Worm (Caenorhabditis elegans) whole organism, L4 larva: ENCODE results near the gene D1054.5.
A peak's percentile ranks its signal among the peaks of the same experiment; 100 is the strongest.

Experiments used
- T20F7.1 ChIP-seq: fragments of 200-800 bp; sonication (Bioruptor generic); optimal IDR thresholded peaks from 2 replicates; lab custom pipeline; 2018; ENCODE audit warnings: mild to moderate bottlenecking, missing genetic modification characterization, missing compliant biosample characterization
- arid-1 ChIP-seq: fragments of 200-800 bp; sonication (Bioruptor generic); conservative IDR thresholded peaks from 2 replicates; pipeline ENCODE4 v1.3.6; 2022; ENCODE audit warnings: missing genetic modification reagents, missing genetic modification characterization, missing compliant biosample characterization
- ceh-20 ChIP-seq: fragments of 200-800 bp; sonication (Bioruptor generic); IDR thresholded peaks from 2 replicates; pipeline ENCODE4 v1.3.6; 2022; ENCODE audit warnings: missing genetic modification reagents, missing genetic modification characterization, missing compliant biosample characterization
- ceh-32 ChIP-seq: sonication (generic microtip); optimal IDR thresholded peaks from 2 replicates; lab custom pipeline; 2016; ENCODE audit warnings: mild to moderate bottlenecking, missing genetic modification characterization, missing compliant biosample characterization; ENCODE audit not compliant: poor library complexity
- cey-2 ChIP-seq: sonication (generic microtip); optimal IDR thresholded peaks from 3 replicates; lab custom pipeline; 2017; ENCODE audit warnings: missing genetic modification characterization, mild to moderate bottlenecking, missing compliant biosample characterization, antibody characterized with exemption, borderline replicate concordance; ENCODE audit not compliant: insufficient read depth
- daf-16 ChIP-seq, 3 experiments: sonication (generic microtip); optimal IDR thresholded peaks; 2 replicates each; lab custom pipeline; 2016 to 2017; ENCODE audit warnings: missing genetic modification characterization in 3 of 3, missing genetic modification reagents in 3 of 3, mild to moderate bottlenecking in 2 of 3, missing compliant biosample characterization in 2 of 3, missing biosample characterization in 1 of 3, moderate library complexity in 1 of 3
- dmd-6 ChIP-seq: fragments of 200-800 bp; sonication (Bioruptor generic); IDR thresholded peaks from 2 replicates; pipeline ENCODE4 v1.3.6; 2022; ENCODE audit warnings: missing genetic modification reagents, missing genetic modification characterization, missing compliant biosample characterization
- dve-1 ChIP-seq: sonication (generic microtip); optimal IDR thresholded peaks from 2 replicates; lab custom pipeline; 2017; ENCODE audit warnings: antibody characterized with exemption, mild to moderate bottlenecking, missing genetic modification characterization, missing compliant biosample characterization; ENCODE audit not compliant: insufficient read depth
- gei-8 ChIP-seq: fragments of 200-800 bp; sonication (Bioruptor generic); optimal IDR thresholded peaks from 2 replicates; lab custom pipeline; 2018; ENCODE audit warnings: mild to moderate bottlenecking, missing genetic modification characterization, missing compliant biosample characterization
- hif-1 ChIP-seq, 2 experiments: sonication (generic microtip); optimal IDR thresholded peaks; 2 replicates each; lab custom pipeline; 2016 to 2017; ENCODE audit warnings: missing compliant biosample characterization in 2 of 2, missing genetic modification characterization in 2 of 2, missing genetic modification reagents in 2 of 2, missing genotype in 2 of 2, mild to moderate bottlenecking in 1 of 2
- hlh-11 ChIP-seq: fragments of 200-800 bp; sonication (Bioruptor generic); optimal IDR thresholded peaks from 2 replicates; lab custom pipeline; 2018; ENCODE audit warnings: mild to moderate bottlenecking, missing genetic modification characterization, missing compliant biosample characterization
- hlh-30 ChIP-seq: sonication (generic microtip); optimal IDR thresholded peaks from 2 replicates; lab custom pipeline; 2017; ENCODE audit warnings: antibody characterized with exemption, mild to moderate bottlenecking, missing genetic modification characterization, missing compliant biosample characterization; ENCODE audit not compliant: insufficient read depth
- hmg-1.1 ChIP-seq: fragments of 200-800 bp; sonication (Bioruptor generic); IDR thresholded peaks from 2 replicates; pipeline ENCODE4 v1.3.6; 2022; ENCODE audit warnings: missing genetic modification reagents, missing genetic modification characterization, missing compliant biosample characterization
- lin-1 ChIP-seq: fragments of 200-800 bp; sonication (Bioruptor generic); IDR thresholded peaks from 2 replicates; pipeline ENCODE4 v1.3.6; 2022; ENCODE audit warnings: missing genetic modification reagents, missing genetic modification characterization, missing compliant biosample characterization
- lin-13 ChIP-seq: fragments of 150-350 bp; optimal IDR thresholded peaks from 2 replicates; lab custom pipeline; 2014; ENCODE audit warnings: missing biosample characterization, missing genetic modification reagents, missing genetic modification characterization
- lsy-2 ChIP-seq, 2 experiments: fragments of 150-350 bp in 1 of 2; sonication (generic microtip) in 1 of 2; optimal IDR thresholded peaks; 2 replicates each; lab custom pipeline; 2014 to 2017; ENCODE audit warnings: missing biosample characterization in 2 of 2, missing genetic modification characterization in 2 of 2
- madf-5 ChIP-seq, 2 experiments: fragments of 200-800 bp; sonication (Bioruptor generic); IDR thresholded peaks; 2 replicates each; pipeline ENCODE4 v1.3.6; 2022; ENCODE audit warnings: missing compliant biosample characterization in 2 of 2, missing genetic modification characterization in 2 of 2
- madf-9 ChIP-seq: fragments of 200-800 bp; sonication (Bioruptor generic); conservative IDR thresholded peaks from 2 replicates; pipeline ENCODE4 v1.3.6; 2022; ENCODE audit warnings: missing genetic modification reagents, missing genetic modification characterization, missing compliant biosample characterization
- mdl-1 ChIP-seq, 2 experiments: fragments of 150-350 bp in 1 of 2; sonication (generic microtip) in 1 of 2; optimal IDR thresholded peaks; 2 replicates each; lab custom pipeline; 2014 to 2017; ENCODE audit warnings: missing biosample characterization in 2 of 2, missing genetic modification characterization in 2 of 2
- mep-1 ChIP-seq: fragments of 150-350 bp; sonication (generic microtip); optimal IDR thresholded peaks from 3 replicates; lab custom pipeline; 2014; ENCODE audit warnings: missing biosample characterization, missing genetic modification characterization
- mes-2 ChIP-seq: sonication (generic microtip); optimal IDR thresholded peaks from 2 replicates; lab custom pipeline; 2016; ENCODE audit warnings: missing genotype, mild to moderate bottlenecking, missing genetic modification characterization, missing compliant biosample characterization; ENCODE audit not compliant: poor library complexity, severe bottlenecking
- mxl-2 ChIP-seq: fragments of 200-800 bp; sonication (Bioruptor generic); conservative IDR thresholded peaks from 2 replicates; pipeline ENCODE4 v1.3.6; 2022; ENCODE audit warnings: missing genetic modification reagents, missing genetic modification characterization, missing compliant biosample characterization
- mxl-3 ChIP-seq: fragments of 200-800 bp; sonication (Bioruptor generic); optimal IDR thresholded peaks from 2 replicates; lab custom pipeline; 2018; ENCODE audit warnings: mild to moderate bottlenecking, missing genetic modification characterization, missing compliant biosample characterization
- nhr-10 ChIP-seq: fragments of 150-350 bp; optimal IDR thresholded peaks from 2 replicates; lab custom pipeline; 2014; ENCODE audit warnings: missing biosample characterization, missing genetic modification characterization
- nhr-102 ChIP-seq: sonication (generic microtip); optimal IDR thresholded peaks from 2 replicates; lab custom pipeline; 2016; ENCODE audit warnings: mild to moderate bottlenecking, missing genetic modification characterization, moderate library complexity, missing compliant biosample characterization
- nhr-111 ChIP-seq: fragments of 200-800 bp; sonication (Bioruptor generic); optimal IDR thresholded peaks from 2 replicates; lab custom pipeline; 2018; ENCODE audit warnings: mild to moderate bottlenecking, missing genetic modification characterization, missing compliant biosample characterization
- nhr-25 ChIP-seq: sonication (generic microtip); optimal IDR thresholded peaks from 2 replicates; lab custom pipeline; 2017; ENCODE audit warnings: missing genetic modification characterization, mild to moderate bottlenecking, missing compliant biosample characterization, antibody characterized with exemption, moderate library complexity, borderline replicate concordance; ENCODE audit not compliant: insufficient read depth
- nhr-28 ChIP-seq: fragments of 150-350 bp; optimal IDR thresholded peaks from 2 replicates; lab custom pipeline; 2014; ENCODE audit warnings: missing biosample characterization, missing genetic modification characterization
- nhr-48 ChIP-seq: sonication (generic microtip); optimal IDR thresholded peaks from 2 replicates; lab custom pipeline; 2016; ENCODE audit warnings: mild to moderate bottlenecking, missing genetic modification characterization, missing compliant biosample characterization
- nhr-77 ChIP-seq: fragments of 150-350 bp; optimal IDR thresholded peaks from 2 replicates; lab custom pipeline; 2014; ENCODE audit warnings: missing biosample characterization, missing genetic modification characterization
- pha-4 ChIP-seq, 2 experiments: fragments of 150-350 bp in 1 of 2; fragments of 200-800 bp in 1 of 2; sonication (Bioruptor generic) in 1 of 2; IDR thresholded peaks in 1 of 2; optimal IDR thresholded peaks in 1 of 2; 2 replicates each; pipeline versions ENCODE4 v1.3.6 to Lab custom; 2014 to 2022; ENCODE audit warnings: missing genetic modification characterization in 2 of 2, missing genetic modification reagents in 2 of 2, missing biosample characterization in 1 of 2, missing compliant biosample characterization in 1 of 2
- php-3 ChIP-seq: fragments of 200-800 bp; sonication (Bioruptor generic); IDR thresholded peaks from 2 replicates; pipeline ENCODE4 v1.3.6; 2022; ENCODE audit warnings: missing genetic modification reagents, missing genetic modification characterization, missing compliant biosample characterization
- pqm-1 ChIP-seq: sonication (generic microtip); optimal IDR thresholded peaks from 2 replicates; lab custom pipeline; 2017; ENCODE audit warnings: missing biosample characterization, missing genetic modification characterization
- saeg-2 ChIP-seq: fragments of 200-800 bp; sonication (Bioruptor generic); IDR thresholded peaks from 2 replicates; pipeline ENCODE4 v1.3.6; 2022; ENCODE audit warnings: missing genetic modification reagents, missing genetic modification characterization, missing compliant biosample characterization
- unc-62 ChIP-seq, 3 experiments: fragments of 150-350 bp in 1 of 3; sonication (generic microtip); optimal IDR thresholded peaks in 2 of 3; peaks in 1 of 3; 1 replicate in 1 of 3; 2 replicates in 2 of 3; lab custom pipeline; 2014 to 2017; ENCODE audit warnings: missing biosample characterization in 3 of 3, missing genetic modification characterization in 3 of 3, missing genetic modification reagents in 3 of 3, missing genotype in 1 of 3
- zip-11 ChIP-seq: fragments of 200-800 bp; sonication (Bioruptor generic); IDR thresholded peaks from 2 replicates; pipeline ENCODE4 v1.3.6; 2022; ENCODE audit warnings: missing genetic modification characterization, missing compliant biosample characterization

The D1054.5 gene

DNA sequence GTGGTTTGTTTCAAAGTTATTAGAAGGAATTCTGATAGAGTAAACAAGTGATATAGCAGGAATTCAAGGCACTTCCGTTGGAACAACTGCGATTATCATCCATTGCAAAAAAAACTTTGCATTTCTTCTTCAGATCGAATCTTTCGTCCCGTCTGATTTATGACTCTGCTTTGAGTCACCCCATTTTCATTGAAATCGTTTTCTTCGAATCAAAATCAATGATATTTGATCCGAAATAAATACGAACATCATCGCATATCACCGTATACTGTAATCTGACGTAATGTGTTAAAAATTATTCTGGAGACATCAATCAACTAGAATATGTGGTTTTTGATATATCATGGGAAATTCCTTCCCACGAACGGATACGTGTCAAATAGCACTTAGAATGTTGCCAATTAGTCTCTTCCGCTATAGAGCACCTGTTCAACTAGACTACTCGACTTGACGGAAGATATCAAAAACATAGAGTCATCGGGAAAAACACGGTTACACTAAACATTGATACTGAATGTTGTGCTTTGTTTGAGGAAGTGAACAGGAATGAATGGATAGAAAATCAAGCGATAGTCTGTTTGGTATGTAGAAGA lies 45.5 kb downstream of the D1054.5 start (continued):
- TF ChIP-seq pha-4 (GFP tag; IDR thresholded peaks at IDR 0.05; lab: Robert Waterston, UW) (no peak), pha-4 (tag; optimal IDR thresholded peaks at IDR 0.05; lab: Kevin White, UChicago) (no peak), ceh-32 (tag; lab: Kevin White, UChicago) (no peak)

ce11 chrV:10729456-10729904 lies 46.9 kb downstream of the D1054.5 start:
- TF ChIP-seq dve-1 (tag; lab: Kevin White, UChicago) (peak; percentile 43), pqm-1 (peak; percentile 84), lin-1 (GFP tag; lab: Robert Waterston, UW) (0 out of 2 replicates have a peak, but pooled peaks have one; percentile 40), mep-1 (tag; lab: Kevin White, UChicago) (peak; percentile 42), madf-5 (GFP tag; IDR thresholded peaks at IDR 0.05; lab: Robert Waterston, UW) (no peak), saeg-2 (GFP tag; lab: Robert Waterston, UW) (0 out of 2 replicates have a peak, but pooled peaks have one; percentile 31), mxl-2 (GFP tag; lab: Robert Waterston, UW) (no peak), nhr-10 (peak; percentile 53), T20F7.1 (GFP tag; lab: Kevin White, UChicago) (peak; percentile 2), nhr-111 (no peak), pha-4 (GFP tag; IDR thresholded peaks at IDR 0.05; lab: Robert Waterston, UW) (0 out of 2 replicates have a peak, but pooled peaks have one; percentile 11), pha-4 (tag; optimal IDR thresholded peaks at IDR 0.05; lab: Kevin White, UChicago) (no peak), nhr-28 (peak; percentile 99), dmd-6 (GFP tag; lab: Robert Waterston, UW) (peak; percentile 87), lin-13 (GFP tag; lab: Kevin White, UChicago) (peak; percentile 27), daf-16 (GFP tag; optimal IDR thresholded peaks at IDR 0.05; lab: Kevin White, UChicago) (no peak), daf-16 (tag; optimal IDR thresholded peaks at IDR 0.05; lab: Kevin White, UChicago) (peak; percentile 80), madf-9 (no peak), hlh-11 (peak; percentile 85), zip-11 (no peak), php-3 (GFP tag; lab: Robert Waterston, UW) (0 out of 2 replicates have a peak, but pooled peaks have one; percentile 6), gei-8 (GFP tag; lab: Kevin White, UChicago) (peak; percentile 23), ceh-20 (peak; percentile 30; the same call in 1 of the 2 replicates), mes-2 (tag; lab: Kevin White, UChicago) (peak; percentile 29), hif-1 (tag; optimal IDR thresholded peaks at IDR 0.05; lab: Kevin White, UChicago) (peak in 1 of 2 experiments; percentile 10), cey-2 (tag; lab: Kevin White, UChicago) (peak; percentile 46), nhr-102 (tag; lab: Kevin White, UChicago) (peak; percentile 39), nhr-48 (peak; percentile 91), nhr-25 (tag; lab: Kevin White, UChicago) (no peak), lsy-2 (tag; optimal IDR thresholded peaks at IDR 0.05; lab: Kevin White, UChicago) (peak in 1 of 2 experiments; percentile 47), arid-1 (GFP tag; lab: Robert Waterston, UW) (no peak), hlh-30 (tag; lab: Kevin White, UChicago) (peak; percentile 76), mxl-3 (peak; percentile 75), hmg-1.1 (0 out of 2 replicates have a peak, but pooled peaks have one; percentile 21), nhr-77 (tag; lab: Kevin White, UChicago) (peak; percentile 14), unc-62 (GFP tag; optimal IDR thresholded peaks at IDR 0.05 in 1 of 2; lab: Kevin White, UChicago) (peak in 1 of 2 experiments; percentile 86), unc-62 (tag; optimal IDR thresholded peaks at IDR 0.05; lab: Kevin White, UChicago) (no peak), mdl-1 (tag; optimal IDR thresholded peaks at IDR 0.05; lab: Kevin White, UChicago) (peak; percentile 59 to 75)
